Fruit fly (Drosophila melanogaster) whole organism: Measurements from ENCODE around the gene TfIIA-S-2.

Source experiments
- CG8478 ChIP-seq: fragments of >200 bp; optimal IDR thresholded peaks from 2 replicates; lab custom pipeline; 2018; ENCODE audit warnings: inconsistent platforms
- EcR ChIP-seq, 2 experiments: fragments of >200 bp; optimal IDR thresholded peaks; 2 replicates each; lab custom pipeline; 2017; ENCODE audit warnings: missing biosample characterization in 2 of 2, missing genetic modification characterization in 2 of 2, missing genetic modification reagents in 2 of 2
- pan ChIP-seq: fragments of >200 bp; optimal IDR thresholded peaks from 2 replicates; lab custom pipeline; 2017
- usp ChIP-seq: fragments of >200 bp; optimal IDR thresholded peaks from 2 replicates; lab custom pipeline; 2017; ENCODE audit warnings: missing biosample characterization, missing genetic modification characterization, mixed read lengths

- TF ChIP-seq usp (GFP tag; lab: Kevin White, UChicago) (no peak), pan (lab: Kevin White, UChicago) (no peak), CG8478 (lab: Kevin White, UChicago) (no peak), EcR (GFP tag; optimal IDR thresholded peaks at IDR 0.05; lab: Kevin White, UChicago) (no peak)
These were observed 36.3 kb upstream of the TfIIA-S-2 start for dm6 chrX:1047695-1048094.
